Worm (Caenorhabditis elegans) whole organism, young adult: ENCODE measurements around the gene adbp-1.

Experiments
- B0035.1 ChIP-seq: sonication (generic microtip); optimal IDR thresholded peaks from 2 replicates; lab custom pipeline; 2016; ENCODE audit warnings: missing genetic modification characterization, mild to moderate bottlenecking, missing compliant biosample characterization, missing genotype, missing genetic modification reagents
- B0261.1 ChIP-seq: sonication (generic microtip); optimal IDR thresholded peaks from 2 replicates; lab custom pipeline; 2016; ENCODE audit warnings: mild to moderate bottlenecking, missing genetic modification characterization, moderate library complexity, missing compliant biosample characterization
- C06A6.2 ChIP-seq: fragments of 200-800 bp; sonication (Bioruptor generic); conservative IDR thresholded peaks from 2 replicates; pipeline ENCODE4 v1.3.6; 2022; ENCODE audit warnings: missing genetic modification characterization, missing compliant biosample characterization
- D2030.7 ChIP-seq: fragments of 200-800 bp; sonication (Bioruptor generic); IDR thresholded peaks from 2 replicates; pipeline ENCODE4 v1.3.6; 2022; ENCODE audit warnings: missing genetic modification reagents, missing genetic modification characterization, missing compliant biosample characterization
- F23B12.7 ChIP-seq: sonication (generic microtip); optimal IDR thresholded peaks from 2 replicates; lab custom pipeline; 2017; ENCODE audit warnings: missing genetic modification characterization, mild to moderate bottlenecking, missing compliant biosample characterization, antibody characterized with exemption, moderate library complexity; ENCODE audit not compliant: insufficient read depth
- F39B2.1 ChIP-seq: fragments of 200-800 bp; sonication (Bioruptor generic); IDR thresholded peaks from 2 replicates; pipeline ENCODE4 v1.3.6; 2022; ENCODE audit warnings: missing genetic modification reagents, missing genetic modification characterization, missing compliant biosample characterization
- F49E8.2 ChIP-seq: sonication (generic microtip); optimal IDR thresholded peaks from 3 replicates; lab custom pipeline; 2017; ENCODE audit warnings: missing genetic modification characterization, mild to moderate bottlenecking, missing compliant biosample characterization, antibody characterized with exemption, moderate library complexity; ENCODE audit not compliant: insufficient read depth
- F57A8.1 ChIP-seq: fragments of 200-800 bp; sonication (Bioruptor generic); optimal IDR thresholded peaks from 2 replicates; lab custom pipeline; 2018; ENCODE audit warnings: mild to moderate bottlenecking, missing genetic modification characterization, moderate library complexity, missing compliant biosample characterization
- F57C9.4 ChIP-seq: sonication (generic microtip); optimal IDR thresholded peaks from 2 replicates; lab custom pipeline; 2017; ENCODE audit warnings: mild to moderate bottlenecking, missing genetic modification characterization, missing compliant biosample characterization
- K11D2.4 ChIP-seq: fragments of 200-800 bp; sonication (Bioruptor generic); IDR thresholded peaks from 2 replicates; pipeline ENCODE4 v1.3.6; 2022; ENCODE audit warnings: missing genetic modification reagents, missing genetic modification characterization, missing compliant biosample characterization
- T07F8.4 ChIP-seq: sonication (generic microtip); optimal IDR thresholded peaks from 2 replicates; lab custom pipeline; 2016; ENCODE audit warnings: mild to moderate bottlenecking, missing genetic modification characterization, moderate library complexity, missing compliant biosample characterization
- Y53F4B.3 ChIP-seq: fragments of 200-800 bp; sonication (Bioruptor generic); IDR thresholded peaks from 2 replicates; pipeline ENCODE4 v1.3.6; 2022; ENCODE audit warnings: missing genetic modification reagents, missing genetic modification characterization, missing compliant biosample characterization
- Y53G8AR.9 ChIP-seq: fragments of 200-800 bp; sonication (Bioruptor generic); conservative IDR thresholded peaks from 2 replicates; pipeline ENCODE4 v1.3.6; 2022; ENCODE audit warnings: missing genetic modification reagents, missing genetic modification characterization, missing compliant biosample characterization
- Y56A3A.18 ChIP-seq: fragments of 200-800 bp; sonication (Bioruptor generic); IDR thresholded peaks from 2 replicates; pipeline ENCODE4 v1.3.6; 2022; ENCODE audit warnings: missing genetic modification reagents, missing genetic modification characterization, missing compliant biosample characterization
- athp-1 ChIP-seq: sonication (generic microtip); optimal IDR thresholded peaks from 2 replicates; lab custom pipeline; 2017; ENCODE audit warnings: mild to moderate bottlenecking, missing genetic modification characterization, missing compliant biosample characterization
- attf-3 ChIP-seq: fragments of 200-800 bp; sonication (Bioruptor generic); conservative IDR thresholded peaks from 2 replicates; pipeline ENCODE4 v1.3.6; 2022; ENCODE audit warnings: missing genetic modification reagents, missing genetic modification characterization, missing compliant biosample characterization
- ccch-3 ChIP-seq: fragments of 200-800 bp; sonication (Bioruptor generic); optimal IDR thresholded peaks from 2 replicates; lab custom pipeline; 2018; ENCODE audit warnings: mild to moderate bottlenecking, missing genetic modification characterization, missing compliant biosample characterization
- ceh-40 ChIP-seq: fragments of 200-800 bp; sonication (Bioruptor generic); IDR thresholded peaks from 2 replicates; pipeline ENCODE4 v1.3.6; 2022; ENCODE audit warnings: missing genetic modification characterization, missing compliant biosample characterization
- ceh-91 ChIP-seq: fragments of 200-800 bp; sonication (Bioruptor generic); IDR thresholded peaks from 2 replicates; pipeline ENCODE4 v1.3.6; 2022; ENCODE audit warnings: missing genetic modification reagents, missing genetic modification characterization, missing compliant biosample characterization
- dox-1 ChIP-seq: fragments of 200-800 bp; sonication (Bioruptor generic); IDR thresholded peaks from 2 replicates; pipeline ENCODE4 v1.3.6; 2022; ENCODE audit warnings: missing genetic modification reagents, missing genetic modification characterization, missing compliant biosample characterization
- dpff-1 ChIP-seq: sonication (generic microtip); optimal IDR thresholded peaks from 2 replicates; lab custom pipeline; 2017; ENCODE audit warnings: mild to moderate bottlenecking, missing genetic modification characterization, missing compliant biosample characterization
- ekl-4 ChIP-seq: fragments of 200-800 bp; sonication (Bioruptor generic); IDR thresholded peaks from 2 replicates; pipeline ENCODE4 v1.3.6; 2022; ENCODE audit warnings: missing genetic modification reagents, missing genetic modification characterization, missing compliant biosample characterization
- gei-17 ChIP-seq: fragments of 200-800 bp; sonication (Bioruptor generic); optimal IDR thresholded peaks from 2 replicates; lab custom pipeline; 2018; ENCODE audit warnings: mild to moderate bottlenecking, missing genetic modification characterization, missing compliant biosample characterization
- him-1 ChIP-seq: sonication (generic microtip); optimal IDR thresholded peaks from 2 replicates; lab custom pipeline; 2016; ENCODE audit warnings: missing genotype, missing genetic modification reagents, missing genetic modification characterization, missing compliant biosample characterization
- hlh-12 ChIP-seq: sonication (generic microtip); optimal IDR thresholded peaks from 2 replicates; lab custom pipeline; 2016; ENCODE audit warnings: missing genetic modification characterization, missing compliant biosample characterization
- hlh-26 ChIP-seq: fragments of 200-800 bp; sonication (Bioruptor generic); conservative IDR thresholded peaks from 2 replicates; pipeline ENCODE4 v1.3.6; 2022; ENCODE audit warnings: missing genetic modification reagents, missing genetic modification characterization, missing compliant biosample characterization
- hmg-1.2 ChIP-seq: fragments of 200-800 bp; sonication (Bioruptor generic); IDR thresholded peaks from 2 replicates; pipeline ENCODE4 v1.3.6; 2022; ENCODE audit warnings: missing genetic modification reagents, missing genetic modification characterization, missing compliant biosample characterization
- hmg-20 ChIP-seq: fragments of 200-800 bp; sonication (Bioruptor generic); IDR thresholded peaks from 2 replicates; pipeline ENCODE4 v1.3.6; 2022; ENCODE audit warnings: missing genetic modification reagents, missing genetic modification characterization, missing compliant biosample characterization
- hsf-1 ChIP-seq: fragments of 200-800 bp; sonication (Bioruptor generic); IDR thresholded peaks from 2 replicates; pipeline ENCODE4 v1.3.6; 2022; ENCODE audit warnings: missing genetic modification reagents, missing genetic modification characterization, missing compliant biosample characterization
- let-607 ChIP-seq, 2 experiments: fragments of 200-800 bp in 1 of 2; sonication (Bioruptor generic) in 1 of 2; sonication (generic microtip) in 1 of 2; optimal IDR thresholded peaks; 2 replicates each; lab custom pipeline; 2016 to 2018; ENCODE audit warnings: mild to moderate bottlenecking in 2 of 2, missing compliant biosample characterization in 2 of 2, missing genetic modification characterization in 2 of 2, moderate library complexity in 2 of 2, missing genotype in 1 of 2
- lin-54 ChIP-seq: fragments of 200-800 bp; sonication (Bioruptor generic); optimal IDR thresholded peaks from 2 replicates; lab custom pipeline; 2018; ENCODE audit warnings: mild to moderate bottlenecking, missing genetic modification characterization, missing compliant biosample characterization
- lsy-27 ChIP-seq: sonication (generic microtip); optimal IDR thresholded peaks from 2 replicates; lab custom pipeline; 2017; ENCODE audit warnings: missing genetic modification characterization, mild to moderate bottlenecking, missing compliant biosample characterization, antibody characterized with exemption, missing genotype, borderline replicate concordance; ENCODE audit not compliant: insufficient read depth
- mel-28 ChIP-seq: sonication (generic microtip); optimal IDR thresholded peaks from 2 replicates; lab custom pipeline; 2016; ENCODE audit warnings: borderline replicate concordance, mild to moderate bottlenecking, missing genetic modification characterization, missing compliant biosample characterization
- mes-4 ChIP-seq: sonication (generic microtip); optimal IDR thresholded peaks from 2 replicates; lab custom pipeline; 2016; ENCODE audit warnings: missing genotype, missing genetic modification characterization, missing compliant biosample characterization
- nfya-2 ChIP-seq: fragments of 200-800 bp; sonication (Bioruptor generic); IDR thresholded peaks from 2 replicates; pipeline ENCODE4 v1.3.6; 2022; ENCODE audit warnings: missing genetic modification reagents, missing genetic modification characterization, missing compliant biosample characterization
- nfyb-1 ChIP-seq: fragments of 200-800 bp; sonication (Bioruptor generic); IDR thresholded peaks from 2 replicates; pipeline ENCODE4 v1.3.6; 2022; ENCODE audit warnings: missing genetic modification reagents, missing genetic modification characterization, missing compliant biosample characterization
- nhr-179 ChIP-seq: sonication (generic microtip); optimal IDR thresholded peaks from 2 replicates; lab custom pipeline; 2016; ENCODE audit warnings: mild to moderate bottlenecking, missing genetic modification characterization, missing compliant biosample characterization
- rec-8 ChIP-seq, 2 experiments: sonication (generic microtip); optimal IDR thresholded peaks; 2 replicates each; lab custom pipeline; 2016; ENCODE audit warnings: mild to moderate bottlenecking in 2 of 2, missing genetic modification characterization in 2 of 2, missing genetic modification reagents in 2 of 2, missing genotype in 2 of 2, missing biosample characterization in 1 of 2, missing compliant biosample characterization in 1 of 2, moderate library complexity in 1 of 2
- rpc-1 ChIP-seq, 2 experiments: fragments of 150-350 bp in 1 of 2; sonication (generic microtip) in 1 of 2; optimal IDR thresholded peaks; 2 replicates each; lab custom pipeline; 2014 to 2018; ENCODE audit warnings: missing biosample characterization in 1 of 2, missing genetic modification characterization in 1 of 2, missing genetic modification reagents in 1 of 2, missing genotype in 1 of 2
- sea-2 ChIP-seq: fragments of 200-800 bp; sonication (Bioruptor generic); IDR thresholded peaks from 2 replicates; pipeline ENCODE4 v1.3.6; 2022; ENCODE audit warnings: missing genetic modification characterization, missing compliant biosample characterization
- snpc-1.1 ChIP-seq: sonication (generic microtip); optimal IDR thresholded peaks from 2 replicates; lab custom pipeline; 2017; ENCODE audit warnings: missing genetic modification characterization, mild to moderate bottlenecking, missing compliant biosample characterization, antibody characterized with exemption, moderate library complexity, missing genotype, missing genetic modification reagents; ENCODE audit not compliant: insufficient read depth
- tbp1 ChIP-seq: fragments of 200-800 bp; sonication (Bioruptor generic); optimal IDR thresholded peaks from 2 replicates; lab custom pipeline; 2018; ENCODE audit warnings: mild to moderate bottlenecking, missing genetic modification characterization, missing compliant biosample characterization
- tbx-9 ChIP-seq: sonication (generic microtip); optimal IDR thresholded peaks from 2 replicates; lab custom pipeline; 2016; ENCODE audit warnings: borderline replicate concordance, missing genetic modification characterization, inconsistent platforms, missing compliant biosample characterization
- tlf-1 ChIP-seq: fragments of 200-800 bp; sonication (Bioruptor generic); optimal IDR thresholded peaks from 2 replicates; lab custom pipeline; 2018; ENCODE audit warnings: mild to moderate bottlenecking, missing genetic modification characterization, missing compliant biosample characterization
- ztf-18 ChIP-seq: sonication (generic microtip); optimal IDR thresholded peaks from 2 replicates; lab custom pipeline; 2016; ENCODE audit warnings: missing genotype, mild to moderate bottlenecking, missing genetic modification characterization, missing compliant biosample characterization
- ztf-3 ChIP-seq: fragments of 200-800 bp; sonication (Bioruptor generic); optimal IDR thresholded peaks from 2 replicates; lab custom pipeline; 2018; ENCODE audit warnings: mild to moderate bottlenecking, missing genetic modification characterization, missing compliant biosample characterization
- ztf-6 ChIP-seq: fragments of 200-800 bp; sonication (Bioruptor generic); IDR thresholded peaks from 2 replicates; pipeline ENCODE4 v1.3.6; 2022; ENCODE audit warnings: missing genetic modification reagents, missing genetic modification characterization, missing compliant biosample characterization

The adbp-1 gene

ce11 chrII:11453025-11453424 is 9.1 kb downstream of the adbp-1 start, which contains the start of gene rsp-1:
Gene rsp-1 (plus strand): TSS chrII:11453362.
- TF ChIP-seq hsf-1 (GFP tag; lab: Robert Waterston, UW) (peak; percentile 12; the same call in 1 of the 2 replicates), ztf-6 (GFP tag; lab: Robert Waterston, UW) (0 out of 2 replicates have a peak, but pooled peaks have one; percentile 26), F57C9.4 (tag; lab: Kevin White, UChicago) (no peak), Y53F4B.3 (GFP tag; lab: Robert Waterston, UW) (no peak), snpc-1.1 (tag; lab: Kevin White, UChicago) (peak; percentile 42), nfyb-1 (GFP tag; lab: Robert Waterston, UW) (peak; percentile 86), Y53G8AR.9 (GFP tag; lab: Robert Waterston, UW) (peak; percentile 93), hmg-20 (GFP tag; lab: Robert Waterston, UW) (no peak), athp-1 (tag; lab: Kevin White, UChicago) (peak; percentile 82), lin-54 (peak; percentile 93), ztf-3 (no peak), nfya-2 (GFP tag; lab: Robert Waterston, UW) (no peak), mel-28 (no peak), tbx-9 (tag; lab: Kevin White, UChicago) (no peak), D2030.7 (GFP tag; lab: Robert Waterston, UW) (peak; percentile 77), Y56A3A.18 (GFP tag; lab: Robert Waterston, UW) (0 out of 2 replicates have a peak, but pooled peaks have one; percentile 49), ztf-18 (tag; lab: Kevin White, UChicago) (peak; percentile 99), rec-8 (tag; optimal IDR thresholded peaks at IDR 0.05; lab: Kevin White, UChicago) (no peak), hmg-1.2 (GFP tag; lab: Robert Waterston, UW) (peak; percentile 61), dox-1 (GFP tag; lab: Robert Waterston, UW) (peak; percentile 95), ceh-91 (GFP tag; lab: Robert Waterston, UW) (peak; percentile 73), F57A8.1 (GFP tag; lab: Kevin White, UChicago) (no peak), dpff-1 (tag; lab: Kevin White, UChicago) (no peak), ceh-40 (GFP tag; lab: Robert Waterston, UW) (no peak), let-607 (tag; optimal IDR thresholded peaks at IDR 0.05; lab: Kevin White, UChicago) (peak; percentile 54 to 73), K11D2.4 (GFP tag; lab: Robert Waterston, UW) (peak; percentile 88), mes-4 (no peak), F49E8.2 (peak; percentile 53), hlh-12 (no peak), hlh-26 (GFP tag; lab: Robert Waterston, UW) (no peak), F23B12.7 (tag; lab: Kevin White, UChicago) (peak; percentile 85), lsy-27 (tag; lab: Kevin White, UChicago) (no peak), T07F8.4 (tag; lab: Kevin White, UChicago) (no peak), ccch-3 (no peak), gei-17 (GFP tag; lab: Kevin White, UChicago) (peak; percentile 43), B0035.1 (tag; lab: Kevin White, UChicago) (peak; percentile 14), tbp1 (peak; percentile 72), rpc-1 (optimal IDR thresholded peaks at IDR 0.05; lab: Kevin White, UChicago) (no peak), rpc-1 (tag; optimal IDR thresholded peaks at IDR 0.05; lab: Kevin White, UChicago) (no peak), nhr-179 (no peak), tlf-1 (GFP tag; lab: Kevin White, UChicago) (peak; percentile 87), attf-3 (GFP tag; lab: Robert Waterston, UW) (peak; percentile 79), sea-2 (GFP tag; lab: Robert Waterston, UW) (no peak), ekl-4 (peak; percentile 94), him-1 (tag; lab: Kevin White, UChicago) (no peak), C06A6.2 (GFP tag; lab: Robert Waterston, UW) (peak; percentile 45; the same call in 1 of the 2 replicates), F39B2.1 (GFP tag; lab: Robert Waterston, UW) (no peak), B0261.1 (tag; lab: Kevin White, UChicago) (peak; percentile 12)
